Fruit fly (Drosophila melanogaster): Measurements from ENCODE around the gene eIF3f1.

The eIF3f1 gene

DNA sequence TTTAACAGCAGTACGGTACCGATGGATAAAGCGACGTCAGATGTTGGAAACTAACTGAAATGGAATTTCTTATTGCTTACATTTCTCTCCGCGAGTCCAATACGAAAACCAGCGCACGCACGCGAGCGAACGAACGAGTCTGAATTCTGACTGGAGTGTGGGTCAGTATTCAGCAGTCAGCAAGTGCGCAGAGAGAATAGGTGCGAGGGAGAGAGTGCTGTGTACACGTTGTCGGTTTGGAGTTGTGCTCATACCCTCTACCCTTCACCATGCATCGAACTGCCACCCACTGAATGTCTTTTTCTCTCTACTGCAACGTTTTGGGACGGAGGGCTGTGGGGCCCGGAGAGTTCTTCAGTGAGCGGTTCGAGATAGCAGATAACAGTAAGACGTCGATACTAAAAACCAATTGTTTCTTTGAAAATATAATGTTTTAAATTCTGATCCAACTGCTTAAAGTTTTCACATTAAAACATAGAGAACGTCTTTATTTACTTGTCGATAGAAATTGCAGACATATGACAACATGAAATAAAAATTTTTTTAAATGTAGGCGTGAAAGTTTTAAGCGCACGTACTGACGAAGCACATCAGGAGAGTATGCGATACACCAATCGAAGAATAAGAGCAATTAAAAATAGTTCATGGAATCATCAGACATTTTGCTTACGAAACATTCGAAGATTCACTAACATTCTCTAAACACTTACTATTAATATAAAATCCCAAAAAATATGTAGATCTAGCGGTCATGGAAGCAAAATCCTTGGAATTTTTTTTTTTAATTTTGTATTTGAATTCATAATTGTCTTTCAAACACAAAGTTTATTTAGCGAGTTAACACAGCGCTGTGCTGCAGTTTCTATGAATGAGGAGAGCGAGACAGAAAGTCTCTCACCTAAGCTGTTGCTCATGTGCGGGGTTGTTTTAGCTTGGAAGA is 25.8 kb upstream of the eIF3f1 start (continued):
- TF ChIP-seq CG16813 (GFP tag; IDR thresholded peaks at IDR 0.05; ENCODE audit: partially characterized antibody), result no peak
- TF ChIP-seq dimm (GFP tag; IDR thresholded peaks at IDR 0.05), result no peak
- peak; percentile 84 for TF ChIP-seq CG4328 (GFP tag; optimal IDR thresholded peaks at IDR 0.05)
- peak in 1 of 2 experiments; percentile 93 for TF ChIP-seq insv (GFP tag; optimal IDR thresholded peaks at IDR 0.05)
- peak; percentile 46 for TF ChIP-seq CG4282 (GFP tag; optimal IDR thresholded peaks at IDR 0.05)
- TF ChIP-seq CG17912 (GFP tag; optimal IDR thresholded peaks at IDR 0.05), result no peak
- TF ChIP-seq Doc2 (GFP tag; IDR thresholded peaks at IDR 0.05), result no peak
- TF ChIP-seq CG7786 (GFP tag; optimal IDR thresholded peaks at IDR 0.05), result peak; percentile 83
- TF ChIP-seq Antp (GFP tag; optimal IDR thresholded peaks at IDR 0.05), result peak; percentile 77
- TF ChIP-seq wdn (GFP tag; IDR thresholded peaks at IDR 0.05), result no peak
- no peak for TF ChIP-seq Atf6 (GFP tag; IDR thresholded peaks at IDR 0.05)
- peak; percentile 90 to 93 for TF ChIP-seq Trl (optimal IDR thresholded peaks at IDR 0.05)
- peak; percentile 45 for TF ChIP-seq Trl (GFP tag; optimal IDR thresholded peaks at IDR 0.05)
- TF ChIP-seq gro (GFP tag; optimal IDR thresholded peaks at IDR 0.05), result peak; percentile 57
- peak; percentile 57 for TF ChIP-seq repo (GFP tag; optimal IDR thresholded peaks at IDR 0.05)
- no peak for TF ChIP-seq amos (GFP tag; IDR thresholded peaks at IDR 0.05; ENCODE audit: partially characterized antibody)
- peak; percentile 27 for TF ChIP-seq CG12769 (tag; optimal IDR thresholded peaks at IDR 0.05)
- TF ChIP-seq CG30431 (GFP tag; optimal IDR thresholded peaks at IDR 0.05), result peak; percentile 76
- peak; percentile 45 for TF ChIP-seq Sry-δ (GFP tag; optimal IDR thresholded peaks at IDR 0.05)
- TF ChIP-seq Sry-β (GFP tag; optimal IDR thresholded peaks at IDR 0.05), result peak; percentile 33
- TF ChIP-seq Hr3 (GFP tag; optimal IDR thresholded peaks at IDR 0.05), result peak; percentile 90
- peak; percentile 98 for TF ChIP-seq sens (GFP tag)
- TF ChIP-seq MTF-1 (GFP tag; optimal IDR thresholded peaks at IDR 0.05; ENCODE audit: borderline replicate concordance), result no peak
- TF ChIP-seq CoRest (tag; optimal IDR thresholded peaks at IDR 0.05), result peak; percentile 94
- TF ChIP-seq CG4707 (GFP tag; optimal IDR thresholded peaks at IDR 0.05), result peak; percentile 11
- TF ChIP-seq tx (GFP tag; optimal IDR thresholded peaks at IDR 0.05), result peak; percentile 86
- peak; percentile 65 for TF ChIP-seq PHDP (tag; optimal IDR thresholded peaks at IDR 0.05)
- TF ChIP-seq CG15269 (tag; optimal IDR thresholded peaks at IDR 0.05), result peak; percentile 81
- peak; percentile 51 for TF ChIP-seq BtbVII (GFP tag; optimal IDR thresholded peaks at IDR 0.05)
- peak; percentile 83 for TF ChIP-seq HHEX (GFP tag; optimal IDR thresholded peaks at IDR 0.05)
- no peak for TF ChIP-seq ci (GFP tag; IDR thresholded peaks at IDR 0.05)
- TF ChIP-seq CG32772 (GFP tag; IDR thresholded peaks at IDR 0.05), result no peak
- TF ChIP-seq CG9932 (GFP tag; IDR thresholded peaks at IDR 0.05), result no peak
- no peak for TF ChIP-seq dan (GFP tag; IDR thresholded peaks at IDR 0.05)
- TF ChIP-seq CG11398 (GFP tag; optimal IDR thresholded peaks at IDR 0.05), result peak; percentile 62
- TF ChIP-seq chn (GFP tag; optimal IDR thresholded peaks at IDR 0.05), result peak; percentile 77
- TF ChIP-seq CG31388 (GFP tag; optimal IDR thresholded peaks at IDR 0.05), result peak; percentile 32
- peak; percentile 92 for TF ChIP-seq CG18262 (tag; optimal IDR thresholded peaks at IDR 0.05)
- TF ChIP-seq Dad (GFP tag; optimal IDR thresholded peaks at IDR 0.05), result peak; percentile 18
- TF ChIP-seq ara (GFP tag; IDR thresholded peaks at IDR 0.05), result no peak
- TF ChIP-seq esg (GFP tag; conservative IDR thresholded peaks at IDR 0.05), result no peak
- peak; percentile 86 for TF ChIP-seq CG14710 (tag; optimal IDR thresholded peaks at IDR 0.05)
- TF ChIP-seq CG6854 (GFP tag; optimal IDR thresholded peaks at IDR 0.05), result peak; percentile 70
- peak; percentile 69 for TF ChIP-seq CG17829 (tag; optimal IDR thresholded peaks at IDR 0.05)
- no peak for TF ChIP-seq Xrp1 (GFP tag; IDR thresholded peaks at IDR 0.05)
- no peak for TF ChIP-seq pita (GFP tag; optimal IDR thresholded peaks at IDR 0.05)
- peak; percentile 80 for TF ChIP-seq Dek (tag; optimal IDR thresholded peaks at IDR 0.05)
- TF ChIP-seq CG10209 (GFP tag; optimal IDR thresholded peaks at IDR 0.05), result peak; percentile 88
- TF ChIP-seq pfk (GFP tag; optimal IDR thresholded peaks at IDR 0.05), result peak; percentile 0

All from whole organism, embryonic.